Fruit fly (Drosophila melanogaster): ENCODE measurements around the gene CG14258.

DNA sequence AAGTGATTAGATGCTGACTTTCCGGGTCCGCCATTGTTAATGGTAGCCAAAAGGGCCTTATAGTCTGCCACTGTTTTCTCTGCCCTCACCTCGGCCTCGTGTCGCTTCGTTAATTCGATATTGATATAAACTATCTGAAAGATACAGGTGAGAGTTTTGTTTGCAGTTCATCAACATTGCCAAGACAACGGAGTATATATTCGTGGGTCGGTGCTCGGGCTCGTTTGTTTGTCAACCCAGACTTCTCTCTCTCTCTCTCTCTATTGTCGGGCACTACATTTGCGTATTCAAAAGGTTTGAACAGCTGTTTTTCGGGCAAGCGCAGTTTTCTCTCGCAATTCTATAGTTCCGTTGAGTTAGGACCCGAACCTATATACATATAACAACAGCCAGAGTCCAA, 25.6 kb upstream of the CG14258 start:
- TF ChIP-seq CTCF (optimal IDR thresholded peaks at IDR 0.05), result no peak
- TF ChIP-seq CG8478 (optimal IDR thresholded peaks at IDR 0.05), result no peak
